Fruit fly (Drosophila melanogaster): ENCODE data around the gene mew.
A peak's percentile ranks its signal among the peaks of the same experiment; 100 is the strongest.

The mew gene

DNA sequence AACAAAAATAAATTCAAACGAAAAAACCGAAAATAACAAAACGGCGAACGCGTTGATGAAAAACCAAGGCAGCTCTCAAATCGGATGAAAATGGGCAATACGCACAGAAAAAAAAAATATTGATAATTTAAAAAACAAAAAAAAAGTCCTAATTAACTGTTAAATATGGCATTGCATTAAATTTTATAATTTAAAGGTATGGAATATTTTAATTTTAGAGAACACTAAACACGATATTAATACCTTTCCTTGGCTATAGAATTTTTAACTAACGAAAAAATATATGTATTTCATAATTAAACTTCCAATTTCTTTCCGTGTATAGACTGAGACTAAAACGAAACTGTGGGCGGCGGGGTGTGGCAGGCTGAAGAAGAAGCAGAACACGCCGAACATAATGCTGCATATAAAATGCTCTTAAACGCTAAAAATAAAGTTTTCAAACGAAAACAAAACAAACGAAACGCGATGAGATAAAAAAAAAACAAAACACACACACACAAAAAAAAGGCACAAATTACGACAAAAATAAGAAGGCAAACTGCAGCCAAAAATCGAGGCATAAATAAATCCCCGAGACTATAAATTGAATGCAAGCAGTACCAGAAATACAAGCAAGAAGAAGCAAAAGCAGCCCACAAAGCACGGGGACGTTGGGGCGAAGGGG, 16.3 kb upstream of the mew start (continued):
- TF ChIP-seq Bdp1 (GFP tag; optimal IDR thresholded peaks at IDR 0.05) (no peak), vvl (GFP tag; IDR thresholded peaks at IDR 0.05) (peak; percentile 46), Scr (GFP tag; IDR thresholded peaks at IDR 0.05; ENCODE audit: partially characterized antibody) (no peak), Gug (GFP tag; IDR thresholded peaks at IDR 0.05) (no peak), tup (GFP tag; optimal IDR thresholded peaks at IDR 0.05) (no peak), CG13296 (GFP tag; optimal IDR thresholded peaks at IDR 0.05) (peak; percentile 50), CG1647 (GFP tag; optimal IDR thresholded peaks at IDR 0.05) (no peak), CG7271 (tag; optimal IDR thresholded peaks at IDR 0.05) (no peak), pum (GFP tag; optimal IDR thresholded peaks at IDR 0.05) (no peak), CG3407 (GFP tag; optimal IDR thresholded peaks at IDR 0.05) (peak; percentile 45), slp2 (GFP tag; optimal IDR thresholded peaks at IDR 0.05) (no peak), CG9797 (GFP tag; optimal IDR thresholded peaks at IDR 0.05) (no peak), Jarid2 (GFP tag; optimal IDR thresholded peaks at IDR 0.05) (no peak), Hmr (GFP tag; optimal IDR thresholded peaks at IDR 0.05) (peak; percentile 41), ems (GFP tag; optimal IDR thresholded peaks at IDR 0.05) (no peak), Rfx (GFP tag; IDR thresholded peaks at IDR 0.05) (no peak; the same call in 1 of the 2 replicates), CG4328 (GFP tag; optimal IDR thresholded peaks at IDR 0.05) (peak; percentile 23), CG31388 (GFP tag; optimal IDR thresholded peaks at IDR 0.05) (no peak), Elba2 (GFP tag; optimal IDR thresholded peaks at IDR 0.05) (no peak), YL-1 (GFP tag; optimal IDR thresholded peaks at IDR 0.05) (no peak), Nf-YB (GFP tag; optimal IDR thresholded peaks at IDR 0.05) (peak; percentile 22), kah (GFP tag; optimal IDR thresholded peaks at IDR 0.05) (no peak), CG1603 (tag; optimal IDR thresholded peaks at IDR 0.05) (no peak), Dad (GFP tag; optimal IDR thresholded peaks at IDR 0.05) (no peak), CG33557 (GFP tag; optimal IDR thresholded peaks at IDR 0.05) (no peak), CG15011 (GFP tag; optimal IDR thresholded peaks at IDR 0.05) (no peak), CG2199 (GFP tag; IDR thresholded peaks at IDR 0.05) (no peak), dan (GFP tag; IDR thresholded peaks at IDR 0.05) (no peak), bowl (GFP tag; IDR thresholded peaks at IDR 0.05) (no peak), al (GFP tag; IDR thresholded peaks at IDR 0.05) (peak; percentile 32; the same call in 1 of the 2 replicates), CG10543 (GFP tag; optimal IDR thresholded peaks at IDR 0.05) (no peak), Nf-YC (tag; optimal IDR thresholded peaks at IDR 0.05) (peak; percentile 60), slou (GFP tag; optimal IDR thresholded peaks at IDR 0.05) (no peak), CG10431 (GFP tag; optimal IDR thresholded peaks at IDR 0.05) (no peak), unpg (GFP tag; optimal IDR thresholded peaks at IDR 0.05) (peak; percentile 71), abd-A (tag; optimal IDR thresholded peaks at IDR 0.05) (no peak), Opbp (GFP tag; IDR thresholded peaks at IDR 0.05; ENCODE audit: partially characterized antibody) (no peak), E2f1 (GFP tag; IDR thresholded peaks at IDR 0.05) (peak; percentile 70), CG31441 (GFP tag; IDR thresholded peaks at IDR 0.05) (peak; percentile 70), CG9609 (GFP tag; optimal IDR thresholded peaks at IDR 0.05) (no peak), CG9727 (GFP tag; optimal IDR thresholded peaks at IDR 0.05) (peak; percentile 54), CG1233 (GFP tag; optimal IDR thresholded peaks at IDR 0.05) (peak; percentile 53), gro (GFP tag; optimal IDR thresholded peaks at IDR 0.05) (no peak), onecut (GFP tag; IDR thresholded peaks at IDR 0.05) (no peak), CG43689 (GFP tag; IDR thresholded peaks at IDR 0.05) (no peak), GATAe (GFP tag; conservative IDR thresholded peaks at IDR 0.05) (no peak), Dref (GFP tag; IDR thresholded peaks at IDR 0.05) (no peak), CrebB (tag; optimal IDR thresholded peaks at IDR 0.05) (no peak), Dek (tag; optimal IDR thresholded peaks at IDR 0.05) (peak; percentile 62), CG15696 (tag; optimal IDR thresholded peaks at IDR 0.05) (peak; percentile 40), CG11247 (GFP tag; IDR thresholded peaks at IDR 0.05) (no peak)
